Worm (Caenorhabditis elegans): ENCODE results near the gene T05A7.3.

Gene T05A7.3

ce11 chrII:4677916-4678315 lies 2.3 kb downstream of the T05A7.3 start, which contains the start of gene T05A7.1:
T05A7.1 (plus strand) TSS chrII:4678216.
- no peak for TF ChIP-seq cog-1 (tag; optimal IDR thresholded peaks at IDR 0.05)
- no peak for TF ChIP-seq flt-1 (GFP tag; IDR thresholded peaks at IDR 0.05)

ce11 chrII:4681391-4681790 lies 5.8 kb downstream of the T05A7.3 start, which contains the start of gene T05A7.7:
T05A7.7 (minus strand) TSS chrII:4681491.
- TF ChIP-seq cog-1 (tag; optimal IDR thresholded peaks at IDR 0.05) (no peak), ref-1 (GFP tag; conservative IDR thresholded peaks at IDR 0.05) (no peak), ztf-23 (GFP tag; IDR thresholded peaks at IDR 0.05) (no peak), tab-1 (GFP tag; IDR thresholded peaks at IDR 0.05) (no peak), klf-2 (GFP tag; conservative IDR thresholded peaks at IDR 0.05) (no peak), med-1 (GFP tag; optimal IDR thresholded peaks at IDR 0.05; ENCODE audit: insufficient read depth) (no peak), ztf-29 (GFP tag; IDR thresholded peaks at IDR 0.05) (no peak)

- TF ChIP-seq cog-1 (tag; optimal IDR thresholded peaks at IDR 0.05) (no peak), ztf-29 (GFP tag; IDR thresholded peaks at IDR 0.05) (no peak), flt-1 (GFP tag; IDR thresholded peaks at IDR 0.05) (no peak), ztf-23 (GFP tag; IDR thresholded peaks at IDR 0.05) (no peak), klf-2 (GFP tag; conservative IDR thresholded peaks at IDR 0.05) (no peak), med-1 (GFP tag; optimal IDR thresholded peaks at IDR 0.05; ENCODE audit: insufficient read depth) (no peak), T22C8.4 (GFP tag; IDR thresholded peaks at IDR 0.05) (no peak), ref-1 (GFP tag; conservative IDR thresholded peaks at IDR 0.05) (no peak), tab-1 (GFP tag; IDR thresholded peaks at IDR 0.05) (no peak)
Observed at ce11 chrII:4683693-4684092, 8.1 kb downstream of the T05A7.3 start, which contains the start of gene sre-40. sre-40 (minus strand) TSS chrII:4683793.

- TF ChIP-seq ref-1 (GFP tag; conservative IDR thresholded peaks at IDR 0.05) (no peak), ztf-29 (GFP tag; IDR thresholded peaks at IDR 0.05) (no peak), cog-1 (tag; optimal IDR thresholded peaks at IDR 0.05) (no peak), ztf-23 (GFP tag; IDR thresholded peaks at IDR 0.05) (no peak), T22C8.4 (GFP tag; IDR thresholded peaks at IDR 0.05) (no peak), flt-1 (GFP tag; IDR thresholded peaks at IDR 0.05) (no peak), med-1 (GFP tag; optimal IDR thresholded peaks at IDR 0.05; ENCODE audit: insufficient read depth) (no peak), tab-1 (GFP tag; IDR thresholded peaks at IDR 0.05) (no peak), klf-2 (GFP tag; conservative IDR thresholded peaks at IDR 0.05) (no peak)
Observed at ce11 chrII:4684852-4685251, 9.3 kb downstream of the T05A7.3 start.

ce11 chrII:4686941-4687340 lies 11.4 kb downstream of the T05A7.3 start, which contains the start of gene sre-39:
sre-39 (plus strand) TSS chrII:4687241.
- no peak for TF ChIP-seq flt-1 (GFP tag; IDR thresholded peaks at IDR 0.05)
- TF ChIP-seq cog-1 (tag; optimal IDR thresholded peaks at IDR 0.05), result no peak
- no peak for TF ChIP-seq med-1 (GFP tag; optimal IDR thresholded peaks at IDR 0.05; ENCODE audit: insufficient read depth)
- TF ChIP-seq ref-1 (GFP tag; conservative IDR thresholded peaks at IDR 0.05), result no peak
- no peak for TF ChIP-seq ztf-23 (GFP tag; IDR thresholded peaks at IDR 0.05)
- TF ChIP-seq ztf-29 (GFP tag; IDR thresholded peaks at IDR 0.05), result no peak
- no peak for TF ChIP-seq tab-1 (GFP tag; IDR thresholded peaks at IDR 0.05)
- TF ChIP-seq klf-2 (GFP tag; conservative IDR thresholded peaks at IDR 0.05), result no peak
- no peak for TF ChIP-seq T22C8.4 (GFP tag; IDR thresholded peaks at IDR 0.05)

ce11 chrII:4689477-4689876 lies 13.9 kb downstream of the T05A7.3 start, which contains the start of gene F10G7.12:
F10G7.12 (plus strand) TSS chrII:4689777.
- TF ChIP-seq tab-1 (GFP tag; IDR thresholded peaks at IDR 0.05), result no peak
- no peak for TF ChIP-seq T22C8.4 (GFP tag; IDR thresholded peaks at IDR 0.05)
- TF ChIP-seq cog-1 (tag; optimal IDR thresholded peaks at IDR 0.05), result no peak
- no peak for TF ChIP-seq ztf-29 (GFP tag; IDR thresholded peaks at IDR 0.05)
- TF ChIP-seq klf-2 (GFP tag; conservative IDR thresholded peaks at IDR 0.05), result no peak
- TF ChIP-seq ztf-23 (GFP tag; IDR thresholded peaks at IDR 0.05), result no peak

- TF ChIP-seq cog-1 (tag; optimal IDR thresholded peaks at IDR 0.05) (peak; percentile 28), klf-2 (GFP tag; conservative IDR thresholded peaks at IDR 0.05) (no peak)
Observed at ce11 chrII:4693129-4693528, 17.5 kb downstream of the T05A7.3 start, which contains the start of gene F10G7.5. F10G7.5 (plus strand) TSS chrII:4693414.

ce11 chrII:4696055-4696454 lies 20.5 kb downstream of the T05A7.3 start:
- TF ChIP-seq ref-1 (GFP tag; conservative IDR thresholded peaks at IDR 0.05) (no peak), tab-1 (GFP tag; IDR thresholded peaks at IDR 0.05) (no peak), cog-1 (tag; optimal IDR thresholded peaks at IDR 0.05) (no peak), ztf-29 (GFP tag; IDR thresholded peaks at IDR 0.05) (no peak), ztf-23 (GFP tag; IDR thresholded peaks at IDR 0.05) (no peak), med-1 (GFP tag; optimal IDR thresholded peaks at IDR 0.05; ENCODE audit: insufficient read depth) (no peak), klf-2 (GFP tag; conservative IDR thresholded peaks at IDR 0.05) (no peak), T22C8.4 (GFP tag; IDR thresholded peaks at IDR 0.05) (no peak), flt-1 (GFP tag; IDR thresholded peaks at IDR 0.05) (no peak)

- TF ChIP-seq T22C8.4 (GFP tag; IDR thresholded peaks at IDR 0.05), result no peak
- TF ChIP-seq tab-1 (GFP tag; IDR thresholded peaks at IDR 0.05), result no peak
- no peak for TF ChIP-seq ztf-23 (GFP tag; IDR thresholded peaks at IDR 0.05)
Observed at ce11 chrII:4698266-4698771, 22.7 kb downstream of the T05A7.3 start, which contains the start of the genes rpn-5 and scc-1. rpn-5 (minus strand) TSS chrII:4698427. scc-1 (plus strand) TSS chrII:4698721.

ce11 chrII:4701482-4702119 lies 26.0 kb downstream of the T05A7.3 start, which contains the start of gene unc-85:
unc-85 (plus strand) TSS chrII:4702069.
- TF ChIP-seq T22C8.4 (GFP tag; IDR thresholded peaks at IDR 0.05) (peak; percentile 18; the same call in 1 of the 2 replicates), ztf-23 (GFP tag; IDR thresholded peaks at IDR 0.05) (peak; percentile 90), ztf-29 (GFP tag; IDR thresholded peaks at IDR 0.05) (peak; percentile 84), flt-1 (GFP tag; IDR thresholded peaks at IDR 0.05) (peak; percentile 90), med-1 (GFP tag; optimal IDR thresholded peaks at IDR 0.05; ENCODE audit: insufficient read depth) (peak; percentile 29), ref-1 (GFP tag; conservative IDR thresholded peaks at IDR 0.05) (peak; percentile 57; the same call in 1 of the 2 replicates), klf-2 (GFP tag; conservative IDR thresholded peaks at IDR 0.05) (peak; percentile 71), tab-1 (GFP tag; IDR thresholded peaks at IDR 0.05) (peak; percentile 70; the same call in 1 of the 2 replicates), cog-1 (tag; optimal IDR thresholded peaks at IDR 0.05) (peak; percentile 30)

Measured in whole organism, midembryonic.